Worm (Caenorhabditis elegans) whole organism, young adult: ENCODE results near the gene C32D5.7.

ENCODE experiments used
- C06A6.2 ChIP-seq: fragments of 200-800 bp; sonication (Bioruptor generic); conservative IDR thresholded peaks from 2 replicates; pipeline ENCODE4 v1.3.6; 2022; ENCODE audit warnings: missing genetic modification characterization, missing compliant biosample characterization
- C17E4.6 ChIP-seq: fragments of 200-800 bp; sonication (Bioruptor generic); IDR thresholded peaks from 2 replicates; pipeline ENCODE4 v1.3.6; 2022; ENCODE audit warnings: missing genetic modification reagents, missing genetic modification characterization, missing compliant biosample characterization
- F23B12.7 ChIP-seq: sonication (generic microtip); optimal IDR thresholded peaks from 2 replicates; lab custom pipeline; 2017; ENCODE audit warnings: missing genetic modification characterization, mild to moderate bottlenecking, missing compliant biosample characterization, antibody characterized with exemption, moderate library complexity; ENCODE audit not compliant: insufficient read depth
- F57A8.1 ChIP-seq: fragments of 200-800 bp; sonication (Bioruptor generic); optimal IDR thresholded peaks from 2 replicates; lab custom pipeline; 2018; ENCODE audit warnings: mild to moderate bottlenecking, missing genetic modification characterization, moderate library complexity, missing compliant biosample characterization
- K11D2.4 ChIP-seq: fragments of 200-800 bp; sonication (Bioruptor generic); IDR thresholded peaks from 2 replicates; pipeline ENCODE4 v1.3.6; 2022; ENCODE audit warnings: missing genetic modification reagents, missing genetic modification characterization, missing compliant biosample characterization
- T26A5.8 ChIP-seq: sonication (generic microtip); optimal IDR thresholded peaks from 2 replicates; lab custom pipeline; 2016; ENCODE audit warnings: missing genetic modification characterization, missing compliant biosample characterization
- Y53F4B.3 ChIP-seq: fragments of 200-800 bp; sonication (Bioruptor generic); IDR thresholded peaks from 2 replicates; pipeline ENCODE4 v1.3.6; 2022; ENCODE audit warnings: missing genetic modification reagents, missing genetic modification characterization, missing compliant biosample characterization
- Y56A3A.18 ChIP-seq: fragments of 200-800 bp; sonication (Bioruptor generic); IDR thresholded peaks from 2 replicates; pipeline ENCODE4 v1.3.6; 2022; ENCODE audit warnings: missing genetic modification reagents, missing genetic modification characterization, missing compliant biosample characterization
- ZK185.1 ChIP-seq: sonication (generic microtip); optimal IDR thresholded peaks from 2 replicates; lab custom pipeline; 2016; ENCODE audit warnings: mild to moderate bottlenecking, missing genetic modification characterization, missing compliant biosample characterization; ENCODE audit not compliant: poor library complexity, severe bottlenecking
- akir-1 ChIP-seq: fragments of 200-800 bp; sonication (Bioruptor generic); optimal IDR thresholded peaks from 2 replicates; lab custom pipeline; 2018; ENCODE audit warnings: mild to moderate bottlenecking, missing genetic modification characterization, moderate library complexity, missing compliant biosample characterization
- ama-1 ChIP-seq, 3 experiments: fragments of 150-350 bp in 1 of 3; sonication (generic microtip) in 2 of 3; optimal IDR thresholded peaks; 2 replicates each; lab custom pipeline; 2014 to 2018; ENCODE audit warnings: missing biosample characterization in 2 of 3, missing genetic modification characterization in 2 of 3, missing genetic modification reagents in 2 of 3
- aptf-3 ChIP-seq: fragments of 200-800 bp; sonication (Bioruptor generic); IDR thresholded peaks from 2 replicates; pipeline ENCODE4 v1.3.6; 2022; ENCODE audit warnings: missing genetic modification characterization, missing compliant biosample characterization
- atf-7 ChIP-seq: sonication (generic microtip); optimal IDR thresholded peaks from 2 replicates; lab custom pipeline; 2017; ENCODE audit warnings: mild to moderate bottlenecking, missing genetic modification characterization, missing compliant biosample characterization
- bed-1 ChIP-seq: fragments of 200-800 bp; sonication (Bioruptor generic); IDR thresholded peaks from 2 replicates; pipeline ENCODE4 v1.3.6; 2022; ENCODE audit warnings: missing genetic modification reagents, missing genetic modification characterization, missing compliant biosample characterization
- bed-2 ChIP-seq: fragments of 200-800 bp; sonication (Bioruptor generic); IDR thresholded peaks from 2 replicates; pipeline ENCODE4 v1.3.6; 2022; ENCODE audit warnings: missing genetic modification reagents, missing genetic modification characterization, missing compliant biosample characterization
- ccch-3 ChIP-seq: fragments of 200-800 bp; sonication (Bioruptor generic); optimal IDR thresholded peaks from 2 replicates; lab custom pipeline; 2018; ENCODE audit warnings: mild to moderate bottlenecking, missing genetic modification characterization, missing compliant biosample characterization
- cebp-1 ChIP-seq, 2 experiments: fragments of 200-800 bp in 1 of 2; sonication (Bioruptor generic) in 1 of 2; sonication (generic microtip) in 1 of 2; IDR thresholded peaks in 1 of 2; optimal IDR thresholded peaks in 1 of 2; 2 replicates each; pipeline versions ENCODE4 v1.3.6 to Lab custom; 2017 to 2022; ENCODE audit warnings: missing compliant biosample characterization in 2 of 2, missing genetic modification characterization in 2 of 2, mild to moderate bottlenecking in 1 of 2, missing genetic modification reagents in 1 of 2, moderate library complexity in 1 of 2
- cebp-2 ChIP-seq: fragments of 200-800 bp; sonication (Bioruptor generic); IDR thresholded peaks from 2 replicates; pipeline ENCODE4 v1.3.6; 2022; ENCODE audit warnings: missing genetic modification characterization, missing compliant biosample characterization
- ceh-58 ChIP-seq: fragments of 200-800 bp; sonication (Bioruptor generic); IDR thresholded peaks from 2 replicates; pipeline ENCODE4 v1.3.6; 2022; ENCODE audit warnings: missing genetic modification characterization, missing compliant biosample characterization
- ceh-91 ChIP-seq: fragments of 200-800 bp; sonication (Bioruptor generic); IDR thresholded peaks from 2 replicates; pipeline ENCODE4 v1.3.6; 2022; ENCODE audit warnings: missing genetic modification reagents, missing genetic modification characterization, missing compliant biosample characterization
- dpff-1 ChIP-seq: sonication (generic microtip); optimal IDR thresholded peaks from 2 replicates; lab custom pipeline; 2017; ENCODE audit warnings: mild to moderate bottlenecking, missing genetic modification characterization, missing compliant biosample characterization
- efl-1 ChIP-seq: fragments of 150-350 bp; optimal IDR thresholded peaks from 2 replicates; lab custom pipeline; 2014; ENCODE audit warnings: missing biosample characterization, missing genetic modification reagents, missing genetic modification characterization
- egl-44 ChIP-seq: fragments of 200-800 bp; sonication (Bioruptor generic); IDR thresholded peaks from 2 replicates; pipeline ENCODE4 v1.3.6; 2022; ENCODE audit warnings: missing genetic modification reagents, missing genetic modification characterization, missing compliant biosample characterization
- gei-17 ChIP-seq: fragments of 200-800 bp; sonication (Bioruptor generic); optimal IDR thresholded peaks from 2 replicates; lab custom pipeline; 2018; ENCODE audit warnings: mild to moderate bottlenecking, missing genetic modification characterization, missing compliant biosample characterization
- hmg-1.2 ChIP-seq: fragments of 200-800 bp; sonication (Bioruptor generic); IDR thresholded peaks from 2 replicates; pipeline ENCODE4 v1.3.6; 2022; ENCODE audit warnings: missing genetic modification reagents, missing genetic modification characterization, missing compliant biosample characterization
- hmg-20 ChIP-seq: fragments of 200-800 bp; sonication (Bioruptor generic); IDR thresholded peaks from 2 replicates; pipeline ENCODE4 v1.3.6; 2022; ENCODE audit warnings: missing genetic modification reagents, missing genetic modification characterization, missing compliant biosample characterization
- hsf-1 ChIP-seq: fragments of 200-800 bp; sonication (Bioruptor generic); IDR thresholded peaks from 2 replicates; pipeline ENCODE4 v1.3.6; 2022; ENCODE audit warnings: missing genetic modification reagents, missing genetic modification characterization, missing compliant biosample characterization
- lin-40 ChIP-seq: sonication (generic microtip); optimal IDR thresholded peaks from 2 replicates; lab custom pipeline; 2016; ENCODE audit warnings: missing genetic modification characterization, mild to moderate bottlenecking, missing compliant biosample characterization, missing genotype, missing genetic modification reagents
- lin-54 ChIP-seq: fragments of 200-800 bp; sonication (Bioruptor generic); optimal IDR thresholded peaks from 2 replicates; lab custom pipeline; 2018; ENCODE audit warnings: mild to moderate bottlenecking, missing genetic modification characterization, missing compliant biosample characterization
- madf-6 ChIP-seq: fragments of 200-800 bp; sonication (Bioruptor generic); IDR thresholded peaks from 2 replicates; pipeline ENCODE4 v1.3.6; 2022; ENCODE audit warnings: missing genetic modification reagents, missing genetic modification characterization, missing compliant biosample characterization
- madf-8 ChIP-seq: fragments of 200-800 bp; sonication (Bioruptor generic); conservative IDR thresholded peaks from 2 replicates; pipeline ENCODE4 v1.3.6; 2022; ENCODE audit warnings: missing genetic modification reagents, missing genetic modification characterization, missing compliant biosample characterization
- mel-28 ChIP-seq: sonication (generic microtip); optimal IDR thresholded peaks from 2 replicates; lab custom pipeline; 2016; ENCODE audit warnings: borderline replicate concordance, mild to moderate bottlenecking, missing genetic modification characterization, missing compliant biosample characterization
- mes-4 ChIP-seq: sonication (generic microtip); optimal IDR thresholded peaks from 2 replicates; lab custom pipeline; 2016; ENCODE audit warnings: missing genotype, missing genetic modification characterization, missing compliant biosample characterization
- mxl-1 ChIP-seq: sonication (generic microtip); optimal IDR thresholded peaks from 2 replicates; lab custom pipeline; 2016; ENCODE audit warnings: missing genetic modification characterization, missing compliant biosample characterization
- nfya-1 ChIP-seq: sonication (generic microtip); optimal IDR thresholded peaks from 2 replicates; lab custom pipeline; 2017; ENCODE audit warnings: antibody characterized with exemption, missing compliant biosample characterization, missing genetic modification characterization, borderline replicate concordance; ENCODE audit not compliant: insufficient read depth
- nfyb-1 ChIP-seq: fragments of 200-800 bp; sonication (Bioruptor generic); IDR thresholded peaks from 2 replicates; pipeline ENCODE4 v1.3.6; 2022; ENCODE audit warnings: missing genetic modification reagents, missing genetic modification characterization, missing compliant biosample characterization
- nhr-179 ChIP-seq: sonication (generic microtip); optimal IDR thresholded peaks from 2 replicates; lab custom pipeline; 2016; ENCODE audit warnings: mild to moderate bottlenecking, missing genetic modification characterization, missing compliant biosample characterization
- nhr-80 ChIP-seq: sonication (generic microtip); optimal IDR thresholded peaks from 2 replicates; lab custom pipeline; 2016; ENCODE audit warnings: missing genetic modification characterization, missing compliant biosample characterization
- pha-4 ChIP-seq: fragments of 150-350 bp; sonication (generic microtip); optimal IDR thresholded peaks from 2 replicates; lab custom pipeline; 2014; ENCODE audit warnings: missing biosample characterization, missing genetic modification reagents, missing genetic modification characterization
- rcor-1 ChIP-seq: fragments of 200-800 bp; sonication (Bioruptor generic); IDR thresholded peaks from 2 replicates; pipeline ENCODE4 v1.3.6; 2022; ENCODE audit warnings: missing genetic modification reagents, missing genetic modification characterization, missing compliant biosample characterization
- sea-2 ChIP-seq: fragments of 200-800 bp; sonication (Bioruptor generic); IDR thresholded peaks from 2 replicates; pipeline ENCODE4 v1.3.6; 2022; ENCODE audit warnings: missing genetic modification characterization, missing compliant biosample characterization
- snpc-1.1 ChIP-seq: sonication (generic microtip); optimal IDR thresholded peaks from 2 replicates; lab custom pipeline; 2017; ENCODE audit warnings: missing genetic modification characterization, mild to moderate bottlenecking, missing compliant biosample characterization, antibody characterized with exemption, moderate library complexity, missing genotype, missing genetic modification reagents; ENCODE audit not compliant: insufficient read depth
- unc-130 ChIP-seq: sonication (generic microtip); optimal IDR thresholded peaks from 2 replicates; lab custom pipeline; 2016; ENCODE audit warnings: missing genetic modification reagents, missing genetic modification characterization, missing compliant biosample characterization
- xnd-1 ChIP-seq: sonication (generic microtip); optimal IDR thresholded peaks from 2 replicates; lab custom pipeline; 2016; ENCODE audit warnings: missing genotype, missing genetic modification reagents, missing genetic modification characterization, missing compliant biosample characterization
- ztf-26 ChIP-seq: sonication (generic microtip); optimal IDR thresholded peaks from 2 replicates; lab custom pipeline; 2017; ENCODE audit warnings: missing genetic modification characterization, missing compliant biosample characterization
- ztf-28 ChIP-seq: fragments of 200-800 bp; sonication (Bioruptor generic); IDR thresholded peaks from 2 replicates; pipeline ENCODE4 v1.3.6; 2022; ENCODE audit warnings: missing genetic modification reagents, missing genetic modification characterization, missing compliant biosample characterization
- ztf-3 ChIP-seq: fragments of 200-800 bp; sonication (Bioruptor generic); optimal IDR thresholded peaks from 2 replicates; lab custom pipeline; 2018; ENCODE audit warnings: mild to moderate bottlenecking, missing genetic modification characterization, missing compliant biosample characterization
- ztf-6 ChIP-seq: fragments of 200-800 bp; sonication (Bioruptor generic); IDR thresholded peaks from 2 replicates; pipeline ENCODE4 v1.3.6; 2022; ENCODE audit warnings: missing genetic modification reagents, missing genetic modification characterization, missing compliant biosample characterization

C32D5.7 gene

DNA sequence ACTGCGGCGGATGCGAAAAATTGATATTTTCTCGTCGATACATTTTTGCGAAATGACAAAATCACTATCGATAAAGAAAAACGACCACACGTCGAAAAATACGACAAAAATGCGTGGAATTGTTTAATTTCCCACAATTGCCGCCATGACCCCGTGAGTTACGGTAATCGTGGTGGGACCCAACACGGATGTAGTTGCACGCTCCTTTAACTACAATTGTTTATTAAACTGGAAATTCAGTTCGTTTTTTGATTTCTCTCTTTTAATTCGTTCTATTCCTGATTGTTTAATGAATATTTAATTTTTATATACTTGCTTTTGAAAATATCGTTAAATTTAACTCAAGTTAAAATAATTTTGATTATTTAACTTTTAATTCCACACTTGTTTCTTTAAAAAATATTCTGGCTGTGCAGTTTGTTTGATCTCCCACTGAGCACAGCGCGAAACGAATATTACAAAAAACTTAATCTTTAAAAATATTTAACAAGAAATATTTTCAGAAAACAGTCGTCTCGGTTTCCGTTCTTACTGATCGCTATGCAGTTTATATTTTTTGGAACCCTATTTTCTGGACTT is 25.5 kb upstream of the C32D5.7 start, which contains the start of the genes ani-2 and clec-88 (continued):
- TF ChIP-seq gei-17 (GFP tag; lab: Kevin White, UChicago) (no peak), dpff-1 (tag; lab: Kevin White, UChicago) (no peak), mes-4 (no peak), ZK185.1 (tag; lab: Kevin White, UChicago) (no peak), ztf-28 (GFP tag; lab: Robert Waterston, UW) (no peak), snpc-1.1 (tag; lab: Kevin White, UChicago) (peak; percentile 0), cebp-2 (GFP tag; lab: Robert Waterston, UW) (no peak), mxl-1 (tag; lab: Kevin White, UChicago) (no peak), hsf-1 (GFP tag; lab: Robert Waterston, UW) (0 out of 2 replicates have a peak, but pooled peaks have one; percentile 45), nfyb-1 (GFP tag; lab: Robert Waterston, UW) (no peak), lin-54 (GFP tag; lab: Kevin White, UChicago) (peak; percentile 49), rcor-1 (GFP tag; lab: Robert Waterston, UW) (no peak), ama-1 (optimal IDR thresholded peaks at IDR 0.05; lab: Kevin White, UChicago) (no peak), ama-1 (GFP tag; optimal IDR thresholded peaks at IDR 0.05; lab: Kevin White, UChicago) (no peak), nhr-179 (no peak), ccch-3 (GFP tag; lab: Kevin White, UChicago) (no peak), nfya-1 (no peak), cebp-1 (GFP tag; IDR thresholded peaks at IDR 0.05; lab: Robert Waterston, UW) (no peak), cebp-1 (tag; optimal IDR thresholded peaks at IDR 0.05; lab: Kevin White, UChicago) (no peak), unc-130 (GFP tag; lab: Kevin White, UChicago) (peak; percentile 73), hmg-20 (GFP tag; lab: Robert Waterston, UW) (no peak), akir-1 (GFP tag; lab: Kevin White, UChicago) (no peak), ceh-58 (GFP tag; lab: Robert Waterston, UW) (no peak), madf-6 (peak; percentile 95), pha-4 (tag; lab: Kevin White, UChicago) (no peak), Y56A3A.18 (GFP tag; lab: Robert Waterston, UW) (no peak), sea-2 (GFP tag; lab: Robert Waterston, UW) (no peak), F57A8.1 (no peak), atf-7 (no peak), C06A6.2 (GFP tag; lab: Robert Waterston, UW) (no peak), lin-40 (tag; lab: Kevin White, UChicago) (no peak), Y53F4B.3 (peak; percentile 16; the same call in 1 of the 2 replicates), xnd-1 (tag; lab: Kevin White, UChicago) (peak; percentile 90), ztf-3 (GFP tag; lab: Kevin White, UChicago) (no peak), madf-8 (peak; percentile 89), ceh-91 (peak; percentile 85), ztf-6 (GFP tag; lab: Robert Waterston, UW) (no peak), bed-2 (no peak), K11D2.4 (GFP tag; lab: Robert Waterston, UW) (no peak), egl-44 (no peak), C17E4.6 (GFP tag; lab: Robert Waterston, UW) (no peak), ztf-26 (tag; lab: Kevin White, UChicago) (no peak), efl-1 (GFP tag; lab: Kevin White, UChicago) (peak; percentile 96), nhr-80 (tag; lab: Kevin White, UChicago) (no peak), bed-1 (GFP tag; lab: Robert Waterston, UW) (no peak), F23B12.7 (tag; lab: Kevin White, UChicago) (peak; percentile 73), aptf-3 (GFP tag; lab: Robert Waterston, UW) (no peak), mel-28 (tag; lab: Kevin White, UChicago) (no peak), hmg-1.2 (GFP tag; lab: Robert Waterston, UW) (no peak; the same call in 1 of the 2 replicates), T26A5.8 (tag; lab: Kevin White, UChicago) (no peak)
